Fruit fly (Drosophila melanogaster) whole organism, embryonic: Measurements from ENCODE around the gene Sf3b1.

Experiments used
- Abd-B ChIP-seq: fragments of 200-800 bp; sonication (Bioruptor generic); optimal IDR thresholded peaks from 2 replicates; lab custom pipeline; 2018; ENCODE audit warnings: missing biosample characterization, mild to moderate bottlenecking, missing genetic modification characterization, moderate library complexity
- Asciz ChIP-seq: fragments of 200-800 bp; sonication (Bioruptor generic); optimal IDR thresholded peaks from 2 replicates; lab custom pipeline; 2017; ENCODE audit warnings: missing biosample characterization, mild to moderate bottlenecking, missing genetic modification characterization, missing genetic modification reagents
- Bdp1 ChIP-seq: fragments of 200-800 bp; sonication (Bioruptor generic); optimal IDR thresholded peaks from 3 replicates; lab custom pipeline; 2016; ENCODE audit warnings: missing biosample characterization, missing genetic modification characterization
- Blimp-1 ChIP-seq: fragments of 200-800 bp; sonication (Bioruptor generic); optimal IDR thresholded peaks from 3 replicates; lab custom pipeline; 2018; ENCODE audit warnings: missing biosample characterization, missing genetic modification characterization, mild to moderate bottlenecking, moderate library complexity, missing genetic modification reagents
- CG10209 ChIP-seq: fragments of 200-800 bp; sonication (Bioruptor generic); optimal IDR thresholded peaks from 3 replicates; lab custom pipeline; 2017; ENCODE audit warnings: missing biosample characterization, mild to moderate bottlenecking, missing genetic modification characterization, missing genetic modification reagents
- CG1024 ChIP-seq: fragments of 200-800 bp; sonication (Bioruptor generic); IDR thresholded peaks from 2 replicates; pipeline ENCODE4 v1.3.6; 2022; ENCODE audit warnings: missing biosample characterization, missing genetic modification characterization
- CG10654 ChIP-seq: fragments of 200-800 bp; sonication (Bioruptor generic); optimal IDR thresholded peaks from 2 replicates; lab custom pipeline; 2016; ENCODE audit warnings: missing biosample characterization, missing genetic modification characterization
- CG11247 ChIP-seq: fragments of 200-800 bp; sonication (Bioruptor generic); IDR thresholded peaks from 2 replicates; pipeline ENCODE4 v1.3.6; 2022; ENCODE audit warnings: missing biosample characterization, missing genetic modification characterization
- CG14050 ChIP-seq: fragments of 200-800 bp; sonication (Bioruptor generic); IDR thresholded peaks from 3 replicates; pipeline ENCODE4 v1.3.6; 2022; ENCODE audit warnings: missing biosample characterization, missing genetic modification characterization
- CG16863 ChIP-seq: fragments of 200-800 bp; sonication (Bioruptor generic); optimal IDR thresholded peaks from 3 replicates; lab custom pipeline; 2016; ENCODE audit warnings: missing biosample characterization, missing genetic modification characterization
- CG17328 ChIP-seq: fragments of 200-800 bp; sonication (Bioruptor generic); IDR thresholded peaks from 2 replicates; pipeline ENCODE4 v1.3.6; 2022; ENCODE audit warnings: missing biosample characterization, missing genetic modification characterization
- CG2129 ChIP-seq: fragments of 200-800 bp; sonication (Bioruptor generic); IDR thresholded peaks from 2 replicates; pipeline ENCODE4 v1.3.6; 2022; ENCODE audit warnings: missing biosample characterization, missing genetic modification characterization; ENCODE audit not compliant: partially characterized antibody
- CG42726 ChIP-seq: fragments of 200-800 bp; sonication (Bioruptor generic); IDR thresholded peaks from 2 replicates; pipeline ENCODE4 v1.3.6; 2022; ENCODE audit warnings: missing biosample characterization, missing genetic modification characterization; ENCODE audit not compliant: partially characterized antibody
- CG4707 ChIP-seq: fragments of 200-800 bp; sonication (Bioruptor generic); optimal IDR thresholded peaks from 2 replicates; lab custom pipeline; 2018; ENCODE audit warnings: missing biosample characterization, mild to moderate bottlenecking, missing genetic modification characterization, moderate library complexity
- CG6689 ChIP-seq: fragments of 200-800 bp; sonication (Bioruptor generic); IDR thresholded peaks from 2 replicates; pipeline ENCODE4 v1.3.6; 2022; ENCODE audit warnings: missing biosample characterization, missing genetic modification characterization
- CG7357 ChIP-seq: fragments of 200-800 bp; sonication (Bioruptor generic); IDR thresholded peaks from 3 replicates; pipeline ENCODE4 v1.3.6; 2022; ENCODE audit warnings: missing biosample characterization, missing genetic modification characterization
- CG9797 ChIP-seq: fragments of 200-800 bp; sonication (Bioruptor generic); optimal IDR thresholded peaks from 3 replicates; lab custom pipeline; 2018; ENCODE audit warnings: missing biosample characterization, mild to moderate bottlenecking, missing genetic modification characterization
- CG9817 ChIP-seq: fragments of 200-800 bp; sonication (Bioruptor generic); optimal IDR thresholded peaks from 2 replicates; lab custom pipeline; 2018; ENCODE audit warnings: missing biosample characterization, mild to moderate bottlenecking, missing genetic modification characterization, moderate library complexity
- D ChIP-seq, 2 experiments: fragments of 200-800 bp in 1 of 2; fragments of >200 bp in 1 of 2; sonication (Bioruptor generic) in 1 of 2; optimal IDR thresholded peaks; 2 replicates in 1 of 2; 3 replicates in 1 of 2; lab custom pipeline; 2017; ENCODE audit warnings: mild to moderate bottlenecking in 1 of 2, missing biosample characterization in 1 of 2, missing genetic modification characterization in 1 of 2, missing genetic modification reagents in 1 of 2
- Dfd ChIP-seq, 2 experiments: fragments of >200 bp; optimal IDR thresholded peaks; 2 replicates each; lab custom pipeline; 2017; ENCODE audit warnings: missing biosample characterization in 2 of 2, missing genetic modification characterization in 2 of 2
- Elba2 ChIP-seq: fragments of 200-800 bp; sonication (Bioruptor generic); optimal IDR thresholded peaks from 3 replicates; lab custom pipeline; 2016; ENCODE audit warnings: missing biosample characterization, missing genetic modification characterization
- Fer3 ChIP-seq: fragments of 200-800 bp; sonication (Bioruptor generic); optimal IDR thresholded peaks from 2 replicates; lab custom pipeline; 2018; ENCODE audit warnings: missing biosample characterization, mild to moderate bottlenecking, missing genetic modification characterization, moderate library complexity
- Hey ChIP-seq: fragments of 200-800 bp; sonication (Bioruptor generic); optimal IDR thresholded peaks from 3 replicates; lab custom pipeline; 2018; ENCODE audit warnings: missing biosample characterization, mild to moderate bottlenecking, missing genetic modification characterization
- Lim3 ChIP-seq: fragments of 200-800 bp; sonication (Bioruptor generic); IDR thresholded peaks from 2 replicates; pipeline ENCODE4 v1.3.6; 2022; ENCODE audit warnings: missing biosample characterization, missing genetic modification characterization
- Neu2 ChIP-seq: fragments of 200-800 bp; sonication (Bioruptor generic); optimal IDR thresholded peaks from 3 replicates; lab custom pipeline; 2016; ENCODE audit warnings: missing biosample characterization, missing genetic modification characterization, borderline replicate concordance
- Pdp1 ChIP-seq, 2 experiments: fragments of 200-800 bp; sonication (Bioruptor generic); optimal IDR thresholded peaks; 3 replicates each; lab custom pipeline; 2016; ENCODE audit warnings: missing biosample characterization in 2 of 2, missing genetic modification characterization in 2 of 2, mild to moderate bottlenecking in 1 of 2, moderate library complexity in 1 of 2
- Xrp1 ChIP-seq: fragments of 200-800 bp; sonication (Bioruptor generic); IDR thresholded peaks from 2 replicates; pipeline ENCODE4 v1.3.6; 2022; ENCODE audit warnings: missing biosample characterization, missing genetic modification characterization
- abd-A ChIP-seq: fragments of 200-800 bp; sonication (Bioruptor generic); optimal IDR thresholded peaks from 3 replicates; lab custom pipeline; 2019; ENCODE audit warnings: missing biosample characterization, mild to moderate bottlenecking, missing genetic modification characterization, moderate library complexity
- aop ChIP-seq: fragments of 200-800 bp; sonication (Bioruptor generic); IDR thresholded peaks from 2 replicates; pipeline ENCODE4 v1.3.6; 2022; ENCODE audit warnings: missing biosample characterization, missing genetic modification characterization
- ase ChIP-seq: fragments of 200-800 bp; sonication (Bioruptor generic); IDR thresholded peaks from 3 replicates; pipeline ENCODE4 v1.3.6; 2022; ENCODE audit warnings: missing biosample characterization, missing genetic modification characterization
- az2 ChIP-seq: fragments of 200-800 bp; sonication (Bioruptor generic); optimal IDR thresholded peaks from 3 replicates; lab custom pipeline; 2016; ENCODE audit warnings: missing biosample characterization, missing genetic modification characterization
- cad ChIP-seq: fragments of >200 bp; optimal IDR thresholded peaks from 2 replicates; lab custom pipeline; 2017; ENCODE audit warnings: missing biosample characterization, missing genetic modification characterization
- crol ChIP-seq: fragments of 200-800 bp; sonication (Bioruptor generic); IDR thresholded peaks from 2 replicates; pipeline ENCODE4 v1.3.6; 2022; ENCODE audit warnings: missing biosample characterization, missing genetic modification characterization
- emc ChIP-seq: fragments of 200-800 bp; sonication (Bioruptor generic); optimal IDR thresholded peaks from 2 replicates; lab custom pipeline; 2016; ENCODE audit warnings: missing biosample characterization, missing genetic modification characterization
- eyg ChIP-seq: fragments of 200-800 bp; sonication (Bioruptor generic); optimal IDR thresholded peaks from 3 replicates; lab custom pipeline; 2016; ENCODE audit warnings: missing biosample characterization, missing genetic modification characterization
- fd3F ChIP-seq: fragments of 200-800 bp; sonication (Bioruptor generic); optimal IDR thresholded peaks from 2 replicates; lab custom pipeline; 2018; ENCODE audit warnings: missing biosample characterization, mild to moderate bottlenecking, missing genetic modification characterization, moderate library complexity
- gfzf ChIP-seq: fragments of 200-800 bp; sonication (Bioruptor generic); optimal IDR thresholded peaks from 2 replicates; lab custom pipeline; 2016; ENCODE audit warnings: missing biosample characterization, mild to moderate bottlenecking, missing genetic modification characterization, moderate library complexity
- hbn ChIP-seq: fragments of 200-800 bp; sonication (Bioruptor generic); IDR thresholded peaks from 2 replicates; pipeline ENCODE4 v1.3.6; 2022; ENCODE audit warnings: missing biosample characterization, missing genetic modification characterization; ENCODE audit not compliant: partially characterized antibody
- jigr1 ChIP-seq: fragments of 200-800 bp; sonication (Bioruptor generic); IDR thresholded peaks from 3 replicates; pipeline ENCODE4 v1.3.6; 2022; ENCODE audit warnings: missing biosample characterization, missing genetic modification characterization
- kni ChIP-seq: fragments of 200-800 bp; sonication (Bioruptor generic); optimal IDR thresholded peaks from 3 replicates; lab custom pipeline; 2017; ENCODE audit warnings: mild to moderate bottlenecking, missing biosample characterization, missing genetic modification reagents, missing genetic modification characterization
- ro ChIP-seq: fragments of 200-800 bp; sonication (Bioruptor generic); IDR thresholded peaks from 2 replicates; pipeline ENCODE4 v1.3.6; 2022; ENCODE audit warnings: missing biosample characterization, missing genetic modification characterization
- scrt ChIP-seq: fragments of 200-800 bp; sonication (Bioruptor generic); optimal IDR thresholded peaks from 2 replicates; lab custom pipeline; 2018; ENCODE audit warnings: missing biosample characterization, mild to moderate bottlenecking, missing genetic modification characterization, moderate library complexity
- sug ChIP-seq: fragments of 200-800 bp; optimal IDR thresholded peaks from 2 replicates; lab custom pipeline; 2019; ENCODE audit warnings: missing biosample characterization, mild to moderate bottlenecking, missing genetic modification characterization, moderate library complexity
- tio ChIP-seq: fragments of 200-800 bp; sonication (Bioruptor generic); optimal IDR thresholded peaks from 2 replicates; lab custom pipeline; 2017; ENCODE audit warnings: missing biosample characterization, missing genetic modification characterization, inconsistent platforms
- trem ChIP-seq: fragments of 200-800 bp; optimal IDR thresholded peaks from 3 replicates; lab custom pipeline; 2019; ENCODE audit warnings: missing biosample characterization, mild to moderate bottlenecking, missing genetic modification characterization, moderate library complexity
- tup ChIP-seq: fragments of 200-800 bp; sonication (Bioruptor generic); optimal IDR thresholded peaks from 2 replicates; lab custom pipeline; 2016; ENCODE audit warnings: missing biosample characterization, mild to moderate bottlenecking, missing genetic modification characterization, moderate library complexity
- unpg ChIP-seq: fragments of 200-800 bp; sonication (Bioruptor generic); optimal IDR thresholded peaks from 3 replicates; lab custom pipeline; 2018; ENCODE audit warnings: missing biosample characterization, mild to moderate bottlenecking, missing genetic modification characterization, moderate library complexity

Sf3b1 gene

DNA sequence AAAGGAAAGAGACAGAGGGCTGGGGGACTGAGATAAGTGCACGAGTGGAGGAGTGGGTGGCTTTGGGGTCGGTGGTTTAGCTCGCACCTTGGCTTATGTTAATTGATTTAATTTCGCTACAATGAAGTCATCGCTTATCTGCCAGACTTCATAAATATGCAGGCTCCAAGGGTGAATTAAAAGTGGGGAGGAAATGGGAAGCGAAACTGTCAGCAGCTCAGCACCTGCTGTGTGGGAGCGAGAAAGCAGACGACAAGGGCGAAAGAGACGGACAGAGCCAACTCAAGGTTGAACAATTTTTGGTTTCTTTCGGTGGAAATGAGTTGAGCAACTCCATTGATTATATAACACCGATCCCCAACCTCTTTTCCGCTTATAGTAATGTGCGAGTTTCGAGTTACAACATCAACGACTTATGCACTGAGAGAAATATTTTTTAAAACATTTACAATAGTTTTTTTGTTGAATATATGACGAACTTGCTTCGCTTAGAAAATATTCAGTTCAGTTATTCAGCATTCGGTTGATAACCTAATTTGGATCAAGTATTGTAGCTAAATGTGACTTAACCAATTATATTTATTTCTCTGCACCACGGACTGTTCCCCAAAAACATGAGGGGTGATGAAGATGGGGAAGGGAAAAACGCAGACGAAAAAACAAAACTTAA, 47.7 kb upstream of the Sf3b1 start (continued):
- TF ChIP-seq gfzf (GFP tag; lab: Kevin White, UChicago) (no peak), CG1024 (GFP tag; lab: Robert Waterston, UW) (peak; percentile 81), Dfd (GFP tag; optimal IDR thresholded peaks at IDR 0.05; lab: Kevin White, UChicago) (no peak), CG10209 (GFP tag; lab: Kevin White, UChicago) (peak; percentile 87), CG9817 (tag; lab: Kevin White, UChicago) (peak; percentile 58), CG6689 (GFP tag; lab: Robert Waterston, UW) (peak; percentile 87), Hey (no peak), Xrp1 (GFP tag; lab: Robert Waterston, UW) (peak; percentile 93), jigr1 (GFP tag; lab: Robert Waterston, UW) (peak; percentile 75), CG4707 (GFP tag; lab: Kevin White, UChicago) (peak; percentile 85), ase (GFP tag; lab: Robert Waterston, UW) (peak; percentile 88), tio (GFP tag; lab: Kevin White, UChicago) (peak; percentile 80), Fer3 (peak; percentile 63), CG14050 (GFP tag; lab: Robert Waterston, UW) (peak; percentile 80), Pdp1 (GFP tag; optimal IDR thresholded peaks at IDR 0.05; lab: Kevin White, UChicago) (peak; percentile 85 to 99), Elba2 (GFP tag; lab: Kevin White, UChicago) (no peak), trem (tag; lab: Kevin White, UChicago) (peak; percentile 57), CG10654 (GFP tag; lab: Kevin White, UChicago) (peak; percentile 80), emc (no peak), D (optimal IDR thresholded peaks at IDR 0.05; lab: Kevin White, UChicago) (no peak), D (GFP tag; optimal IDR thresholded peaks at IDR 0.05; lab: Kevin White, UChicago) (peak; percentile 77)

- TF ChIP-seq CG7357 (GFP tag; lab: Robert Waterston, UW) (no peak), eyg (GFP tag; lab: Kevin White, UChicago) (no peak), aop (GFP tag; lab: Robert Waterston, UW) (no peak), CG9797 (GFP tag; lab: Kevin White, UChicago) (no peak), unpg (GFP tag; lab: Kevin White, UChicago) (peak; percentile 8), Asciz (GFP tag; lab: Kevin White, UChicago) (peak; percentile 32), Neu2 (no peak), scrt (no peak), fd3F (GFP tag; lab: Kevin White, UChicago) (no peak), CG11247 (GFP tag; lab: Robert Waterston, UW) (no peak), Bdp1 (GFP tag; lab: Kevin White, UChicago) (no peak), Abd-B (GFP tag; lab: Kevin White, UChicago) (no peak), ro (no peak), tup (GFP tag; lab: Kevin White, UChicago) (no peak), CG17328 (GFP tag; lab: Robert Waterston, UW) (0 out of 2 replicates have a peak, but pooled peaks have one; percentile 13), az2 (GFP tag; lab: Kevin White, UChicago) (no peak), Lim3 (no peak), CG42726 (no peak), CG2129 (GFP tag; lab: Robert Waterston, UW) (no peak), sug (no peak), crol (GFP tag; lab: Robert Waterston, UW) (peak; percentile 82), CG16863 (GFP tag; lab: Kevin White, UChicago) (no peak), abd-A (peak; percentile 63), hbn (GFP tag; lab: Robert Waterston, UW) (no peak), cad (GFP tag; lab: Kevin White, UChicago) (no peak), Blimp-1 (no peak), kni (GFP tag; lab: Kevin White, UChicago) (peak; percentile 55)
Observed at dm6 chr2L:521001-521827, 46.9 kb upstream of the Sf3b1 start.
